Fruit fly (Drosophila melanogaster): ENCODE data around the gene CG31064.

The CG31064 gene

dm6 chr3R:27181074-27181473 is 57.8 kb downstream of the CG31064 start:
- TF ChIP-seq foxo (GFP tag; optimal IDR thresholded peaks at IDR 0.05), result no peak

All from whole organism, wandering third instar larva.